Fruit fly (Drosophila melanogaster) whole organism, adult: ENCODE results near the gene CG10336.

ENCODE experiments used
- CG12768 ChIP-seq: fragments of 200-800 bp; sonication (Bioruptor generic); optimal IDR thresholded peaks from 2 replicates; lab custom pipeline; 2017; ENCODE audit warnings: missing biosample characterization, missing genetic modification characterization, mild to moderate bottlenecking, moderate library complexity, missing genetic modification reagents
- CG1620 ChIP-seq: fragments of 200-800 bp; sonication (Bioruptor generic); optimal IDR thresholded peaks from 2 replicates; lab custom pipeline; 2016; ENCODE audit warnings: missing biosample characterization, missing genetic modification characterization
- CG33017 ChIP-seq: fragments of 200-800 bp; sonication (Bioruptor generic); optimal IDR thresholded peaks from 2 replicates; lab custom pipeline; 2018; ENCODE audit warnings: missing biosample characterization, mild to moderate bottlenecking, missing genetic modification characterization, moderate library complexity
- bab1 ChIP-seq: fragments of 200-800 bp; sonication (Bioruptor generic); optimal IDR thresholded peaks from 3 replicates; lab custom pipeline; 2019; ENCODE audit warnings: missing biosample characterization, mild to moderate bottlenecking, missing genetic modification characterization, moderate library complexity
- cic ChIP-seq: fragments of 200-800 bp; sonication (Bioruptor generic); optimal IDR thresholded peaks from 2 replicates; lab custom pipeline; 2017; ENCODE audit warnings: missing biosample characterization, mild to moderate bottlenecking, missing genetic modification characterization, moderate library complexity
- kay ChIP-seq: fragments of 200-800 bp; sonication (Bioruptor generic); peaks from one replicate; lab custom pipeline; 2016; ENCODE audit warnings: missing biosample characterization, missing genetic modification characterization, borderline replicate concordance
- tj ChIP-seq: fragments of 200-800 bp; sonication (Bioruptor generic); optimal IDR thresholded peaks from 3 replicates; lab custom pipeline; 2017; ENCODE audit warnings: missing biosample characterization, mild to moderate bottlenecking, missing genetic modification characterization, moderate library complexity
- toe ChIP-seq: fragments of 200-800 bp; sonication (Bioruptor generic); optimal IDR thresholded peaks from 2 replicates; lab custom pipeline; 2016; ENCODE audit warnings: missing biosample characterization, missing genetic modification characterization

DNA sequence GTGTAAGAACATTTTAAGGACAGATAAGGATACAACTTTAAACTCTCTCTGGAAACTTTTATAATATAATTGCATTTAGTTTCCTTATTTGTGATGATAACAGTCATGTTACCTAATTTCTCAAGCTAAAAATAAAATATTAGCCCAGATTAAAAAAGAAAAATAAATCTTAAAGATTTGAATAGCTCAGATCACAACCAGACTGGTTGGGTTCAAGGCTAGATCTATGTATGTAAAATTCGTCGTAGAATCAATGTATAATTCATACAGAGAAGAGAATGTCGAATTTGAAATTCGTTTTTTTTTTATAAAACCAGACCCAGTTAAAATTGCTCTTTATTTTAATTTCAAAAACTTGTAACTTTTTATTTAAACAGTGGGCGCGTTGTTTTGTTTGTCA is 24.8 kb downstream of the CG10336 start:
- TF ChIP-seq tj (GFP tag; lab: Kevin White, UChicago): no peak
- no peak for TF ChIP-seq cic
- no peak for TF ChIP-seq CG33017 (tag; lab: Kevin White, UChicago)
- no peak for TF ChIP-seq CG12768 (GFP tag; lab: Kevin White, UChicago)
- no peak for TF ChIP-seq kay (GFP tag; lab: Kevin White, UChicago)
- TF ChIP-seq bab1: no peak
- no peak for TF ChIP-seq toe (GFP tag; lab: Kevin White, UChicago)
- no peak for TF ChIP-seq CG1620
